Worm (Caenorhabditis elegans) whole organism, L4/young adult: ENCODE measurements around the gene pph-6.

ENCODE experiments used
- dao-5 ChIP-seq: sonication (generic microtip); optimal IDR thresholded peaks from 2 replicates; lab custom pipeline; 2016; ENCODE audit warnings: missing genotype, missing genetic modification characterization, moderate library complexity, missing compliant biosample characterization
- him-1 ChIP-seq: sonication (generic microtip); optimal IDR thresholded peaks from 2 replicates; lab custom pipeline; 2016; ENCODE audit warnings: missing genotype, missing genetic modification reagents, missing genetic modification characterization, missing compliant biosample characterization

DNA sequence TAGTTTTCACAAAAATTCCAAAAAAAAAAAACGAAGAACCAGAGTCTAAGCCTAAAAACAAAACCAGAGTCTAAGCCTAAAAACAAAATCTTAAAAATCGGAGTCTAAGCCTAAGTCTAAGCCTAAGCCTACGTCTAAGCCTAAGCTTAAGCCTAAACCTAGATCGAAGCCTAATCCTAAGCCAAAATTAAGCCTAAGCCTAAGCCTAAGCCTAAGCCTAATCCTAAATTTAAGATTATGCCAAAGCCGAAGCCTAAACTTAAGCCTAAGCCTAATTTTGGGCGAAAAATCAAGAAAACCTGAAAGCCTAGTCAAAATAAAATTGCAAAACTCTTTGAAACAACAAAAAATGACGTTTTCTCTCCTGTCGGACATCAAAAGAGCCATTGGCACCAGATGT lies 15.9 kb downstream of the pph-6 start:
- TF ChIP-seq him-1 (tag; lab: Kevin White, UChicago) (no peak), dao-5 (no peak)
